Worm (Caenorhabditis elegans) whole organism, late embryonic: ENCODE results near the gene F40A3.3.
A peak's percentile ranks its signal among the peaks of the same experiment; 100 is the strongest.

Source experiments
- C38D4.7 ChIP-seq: fragments of 200-800 bp; sonication (Bioruptor generic); optimal IDR thresholded peaks from 2 replicates; lab custom pipeline; 2018; ENCODE audit warnings: mild to moderate bottlenecking, missing genetic modification characterization, moderate library complexity, missing compliant biosample characterization
- K02D7.2 ChIP-seq: sonication (generic microtip); optimal IDR thresholded peaks from 2 replicates; lab custom pipeline; 2017; ENCODE audit warnings: mild to moderate bottlenecking, missing genetic modification characterization, missing compliant biosample characterization
- K09A11.1 ChIP-seq: sonication (generic microtip); optimal IDR thresholded peaks from 2 replicates; lab custom pipeline; 2017; ENCODE audit warnings: antibody characterized with exemption, mild to moderate bottlenecking, missing genetic modification characterization, missing compliant biosample characterization; ENCODE audit not compliant: insufficient read depth
- T23F11.4 ChIP-seq: fragments of 200-800 bp; sonication (Bioruptor generic); optimal IDR thresholded peaks from 2 replicates; lab custom pipeline; 2018; ENCODE audit warnings: mild to moderate bottlenecking, missing genetic modification characterization, missing compliant biosample characterization
- Y22D7AL.16 ChIP-seq: sonication (generic microtip); optimal IDR thresholded peaks from 2 replicates; lab custom pipeline; 2016; ENCODE audit warnings: missing genetic modification characterization, missing compliant biosample characterization
- ahr-1 ChIP-seq: sonication (generic microtip); optimal IDR thresholded peaks from 2 replicates; lab custom pipeline; 2016; ENCODE audit warnings: missing genetic modification characterization, missing compliant biosample characterization
- ama-1 ChIP-seq: fragments of 150-350 bp; optimal IDR thresholded peaks from 2 replicates; lab custom pipeline; 2014
- ceh-18 ChIP-seq: sonication (generic microtip); optimal IDR thresholded peaks from 2 replicates; lab custom pipeline; 2016; ENCODE audit warnings: missing genetic modification characterization, missing compliant biosample characterization
- ceh-19 ChIP-seq: fragments of 200-800 bp; sonication (Bioruptor generic); optimal IDR thresholded peaks from 2 replicates; lab custom pipeline; 2018; ENCODE audit warnings: mild to moderate bottlenecking, missing genetic modification characterization, missing compliant biosample characterization
- ceh-2 ChIP-seq: sonication (generic microtip); optimal IDR thresholded peaks from 2 replicates; lab custom pipeline; 2016; ENCODE audit warnings: missing genotype, missing genetic modification characterization, missing compliant biosample characterization
- ceh-22 ChIP-seq: sonication (generic microtip); optimal IDR thresholded peaks from 2 replicates; lab custom pipeline; 2017; ENCODE audit warnings: missing biosample characterization, missing genetic modification characterization
- ceh-30 ChIP-seq: fragments of 150-350 bp; optimal IDR thresholded peaks from 2 replicates; lab custom pipeline; 2014; ENCODE audit warnings: missing biosample characterization, missing genetic modification characterization
- ceh-34 ChIP-seq: sonication (generic microtip); optimal IDR thresholded peaks from 2 replicates; lab custom pipeline; 2016; ENCODE audit warnings: mild to moderate bottlenecking, missing genetic modification characterization, missing compliant biosample characterization
- ceh-45 ChIP-seq: fragments of 200-800 bp; sonication (Bioruptor generic); IDR thresholded peaks from 2 replicates; pipeline ENCODE4 v1.3.6; 2022; ENCODE audit warnings: missing genetic modification reagents, missing genetic modification characterization, missing compliant biosample characterization
- ceh-6 ChIP-seq: fragments of 200-800 bp; sonication (Bioruptor generic); optimal IDR thresholded peaks from 2 replicates; lab custom pipeline; 2018; ENCODE audit warnings: mild to moderate bottlenecking, missing genetic modification characterization, missing compliant biosample characterization
- che-1 ChIP-seq: sonication (generic microtip); optimal IDR thresholded peaks from 2 replicates; lab custom pipeline; 2016; ENCODE audit warnings: mild to moderate bottlenecking, missing genetic modification characterization, missing compliant biosample characterization
- dmd-4 ChIP-seq: sonication (generic microtip); optimal IDR thresholded peaks from 2 replicates; lab custom pipeline; 2016; ENCODE audit warnings: borderline replicate concordance, missing genetic modification characterization, missing compliant biosample characterization
- elt-2 ChIP-seq: sonication (generic microtip); optimal IDR thresholded peaks from 2 replicates; lab custom pipeline; 2016; ENCODE audit warnings: missing genetic modification reagents, missing genetic modification characterization, missing compliant biosample characterization
- elt-4 ChIP-seq: sonication (generic microtip); optimal IDR thresholded peaks from 2 replicates; lab custom pipeline; 2016; ENCODE audit warnings: missing genetic modification characterization, missing compliant biosample characterization
- ets-4 ChIP-seq: sonication (generic microtip); optimal IDR thresholded peaks from 2 replicates; lab custom pipeline; 2016; ENCODE audit warnings: missing genetic modification characterization, missing compliant biosample characterization
- fkh-10 ChIP-seq: fragments of 150-350 bp; optimal IDR thresholded peaks from 2 replicates; lab custom pipeline; 2014; ENCODE audit warnings: missing biosample characterization, missing genetic modification reagents, missing genetic modification characterization
- hlh-13 ChIP-seq: fragments of 200-800 bp; sonication (Bioruptor generic); optimal IDR thresholded peaks from 2 replicates; lab custom pipeline; 2018; ENCODE audit warnings: mild to moderate bottlenecking, missing genetic modification characterization, missing compliant biosample characterization
- hlh-15 ChIP-seq: sonication (generic microtip); optimal IDR thresholded peaks from 2 replicates; lab custom pipeline; 2016; ENCODE audit warnings: missing genetic modification characterization, missing compliant biosample characterization
- hlh-30 ChIP-seq: sonication (generic microtip); optimal IDR thresholded peaks from 2 replicates; lab custom pipeline; 2017; ENCODE audit warnings: antibody characterized with exemption, missing genetic modification characterization, missing compliant biosample characterization; ENCODE audit not compliant: insufficient read depth
- hlh-6 ChIP-seq: sonication (generic microtip); optimal IDR thresholded peaks from 2 replicates; lab custom pipeline; 2016; ENCODE audit warnings: missing genotype, missing genetic modification characterization, missing compliant biosample characterization
- lim-6 ChIP-seq: sonication (generic microtip); optimal IDR thresholded peaks from 2 replicates; lab custom pipeline; 2016; ENCODE audit warnings: missing genetic modification characterization, missing compliant biosample characterization
- lin-11 ChIP-seq: fragments of 200-800 bp; sonication (Bioruptor generic); optimal IDR thresholded peaks from 2 replicates; lab custom pipeline; 2018; ENCODE audit warnings: mild to moderate bottlenecking, missing genetic modification characterization, missing compliant biosample characterization
- madf-2 ChIP-seq: sonication (generic microtip); optimal IDR thresholded peaks from 2 replicates; lab custom pipeline; 2017; ENCODE audit warnings: missing genetic modification characterization, missing compliant biosample characterization
- mec-3 ChIP-seq: sonication (generic microtip); optimal IDR thresholded peaks from 2 replicates; lab custom pipeline; 2016; ENCODE audit warnings: borderline replicate concordance, missing genetic modification characterization, missing compliant biosample characterization
- nfya-1 ChIP-seq: sonication (generic microtip); optimal IDR thresholded peaks from 2 replicates; lab custom pipeline; 2017; ENCODE audit warnings: missing genetic modification characterization, mild to moderate bottlenecking, missing compliant biosample characterization, antibody characterized with exemption, moderate library complexity
- nhr-232 ChIP-seq: sonication (generic microtip); optimal IDR thresholded peaks from 2 replicates; lab custom pipeline; 2016; ENCODE audit warnings: missing genetic modification characterization, missing compliant biosample characterization
- npax-4 ChIP-seq: sonication (generic microtip); optimal IDR thresholded peaks from 2 replicates; lab custom pipeline; 2016; ENCODE audit warnings: missing genetic modification characterization, missing compliant biosample characterization
- odd-2 ChIP-seq: sonication (generic microtip); optimal IDR thresholded peaks from 2 replicates; lab custom pipeline; 2017; ENCODE audit warnings: antibody characterized with exemption, mild to moderate bottlenecking, missing genetic modification characterization, missing compliant biosample characterization
- pat-9 ChIP-seq: fragments of 200-800 bp; sonication (Bioruptor generic); optimal IDR thresholded peaks from 2 replicates; lab custom pipeline; 2018; ENCODE audit warnings: mild to moderate bottlenecking, missing genetic modification characterization, moderate library complexity, missing compliant biosample characterization
- pax-1 ChIP-seq: fragments of 150-350 bp; optimal IDR thresholded peaks from 2 replicates; lab custom pipeline; 2014; ENCODE audit warnings: missing biosample characterization, missing genetic modification characterization
- pha-2 ChIP-seq: sonication (generic microtip); optimal IDR thresholded peaks from 2 replicates; lab custom pipeline; 2017; ENCODE audit warnings: mild to moderate bottlenecking, missing genetic modification characterization, missing compliant biosample characterization
- pqm-1 ChIP-seq: sonication (generic microtip); optimal IDR thresholded peaks from 2 replicates; lab custom pipeline; 2016; ENCODE audit warnings: missing genetic modification characterization, missing compliant biosample characterization
- ref-2 ChIP-seq: sonication (generic microtip); optimal IDR thresholded peaks from 2 replicates; lab custom pipeline; 2016; ENCODE audit warnings: missing genetic modification characterization, missing compliant biosample characterization
- rnt-1 ChIP-seq: sonication (generic microtip); optimal IDR thresholded peaks from 2 replicates; lab custom pipeline; 2016; ENCODE audit warnings: missing genetic modification characterization, missing compliant biosample characterization
- sdc-2 ChIP-seq: sonication (generic microtip); optimal IDR thresholded peaks from 2 replicates; lab custom pipeline; 2016; ENCODE audit warnings: missing genotype, missing genetic modification characterization, missing compliant biosample characterization
- sox-2 ChIP-seq: fragments of 200-800 bp; sonication (Bioruptor generic); IDR thresholded peaks from 2 replicates; pipeline ENCODE4 v1.3.6; 2022; ENCODE audit warnings: missing genetic modification reagents, missing genetic modification characterization, missing compliant biosample characterization
- sox-4 ChIP-seq: sonication (generic microtip); optimal IDR thresholded peaks from 2 replicates; lab custom pipeline; 2017; ENCODE audit warnings: mild to moderate bottlenecking, missing genetic modification characterization, inconsistent platforms, missing compliant biosample characterization
- syd-9 ChIP-seq: sonication (generic microtip); optimal IDR thresholded peaks from 2 replicates; lab custom pipeline; 2016; ENCODE audit warnings: mild to moderate bottlenecking, missing genetic modification characterization, moderate library complexity, missing compliant biosample characterization
- tbx-2 ChIP-seq: sonication (generic microtip); optimal IDR thresholded peaks from 2 replicates; lab custom pipeline; 2016; ENCODE audit warnings: missing genetic modification characterization, missing compliant biosample characterization
- tbx-7 ChIP-seq: sonication (generic microtip); optimal IDR thresholded peaks from 2 replicates; lab custom pipeline; 2016; ENCODE audit warnings: missing genotype, missing genetic modification characterization, missing compliant biosample characterization
- ttx-3 ChIP-seq: sonication (generic microtip); optimal IDR thresholded peaks from 2 replicates; lab custom pipeline; 2016; ENCODE audit warnings: missing genetic modification reagents, missing genetic modification characterization, missing compliant biosample characterization
- unc-3 ChIP-seq, 2 experiments: fragments of 200-800 bp in 1 of 2; sonication (Bioruptor generic) in 1 of 2; sonication (generic microtip) in 1 of 2; conservative IDR thresholded peaks in 1 of 2; optimal IDR thresholded peaks in 1 of 2; 2 replicates each; pipeline versions ENCODE4 v1.3.6 to Lab custom; 2016 to 2022; ENCODE audit warnings: missing compliant biosample characterization in 2 of 2, missing genetic modification characterization in 2 of 2, missing genetic modification reagents in 1 of 2
- unc-42 ChIP-seq: sonication (generic microtip); optimal IDR thresholded peaks from 2 replicates; lab custom pipeline; 2016; ENCODE audit warnings: missing genotype, missing genetic modification characterization, missing compliant biosample characterization
- unc-55 ChIP-seq: sonication (generic microtip); optimal IDR thresholded peaks from 2 replicates; lab custom pipeline; 2017; ENCODE audit warnings: missing biosample characterization, missing genetic modification reagents, missing genetic modification characterization
- unc-86 ChIP-seq: sonication (generic microtip); optimal IDR thresholded peaks from 2 replicates; lab custom pipeline; 2016; ENCODE audit warnings: missing genetic modification characterization, missing compliant biosample characterization
- ztf-16 ChIP-seq: sonication (generic microtip); optimal IDR thresholded peaks from 2 replicates; lab custom pipeline; 2017; ENCODE audit warnings: missing genetic modification characterization, missing compliant biosample characterization

F40A3.3 gene

ce11 chrV:7853900-7854299 lies 23.3 kb upstream of the F40A3.3 start:
- TF ChIP-seq pha-2 (tag; lab: Kevin White, UChicago) (no peak), mec-3 (tag; lab: Kevin White, UChicago) (no peak), elt-2 (no peak), fkh-10 (GFP tag; lab: Kevin White, UChicago) (no peak), syd-9 (no peak), madf-2 (tag; lab: Kevin White, UChicago) (no peak), K02D7.2 (no peak), hlh-13 (GFP tag; lab: Kevin White, UChicago) (no peak), T23F11.4 (no peak), nfya-1 (tag; lab: Kevin White, UChicago) (no peak), nhr-232 (no peak), ceh-34 (tag; lab: Kevin White, UChicago) (no peak), ama-1 (lab: Kevin White, UChicago) (no peak), pqm-1 (no peak), ceh-45 (GFP tag; lab: Robert Waterston, UW) (no peak)
- TF ChIP-seq, all 69 proteins: peak for 0

DNA sequence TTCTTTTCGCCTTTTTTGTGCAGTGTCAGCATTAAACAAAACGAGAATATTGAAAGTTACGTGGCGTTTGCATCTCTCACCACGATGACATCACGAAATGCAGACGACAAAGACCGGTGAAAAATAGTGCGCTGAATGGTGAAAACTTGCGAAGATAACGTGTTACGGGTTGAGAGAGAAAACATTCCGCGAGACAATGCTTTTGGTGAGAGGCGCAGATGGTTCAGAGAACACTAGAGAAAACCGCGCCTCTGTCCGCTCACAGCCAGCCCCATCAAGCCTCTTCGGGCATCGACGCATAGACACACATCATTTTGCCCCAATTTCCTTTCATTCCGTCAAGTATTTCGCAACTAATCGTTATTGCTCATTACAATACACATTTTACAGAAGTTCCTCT lies 22.6 kb upstream of the F40A3.3 start, which contains the start of the genes C37C3.9 and C37C3.18:
TSS of gene C37C3.9 (minus strand) at position 98 of the 400 bp plus-strand sequence.
TSS of gene C37C3.18 (plus strand) at position 391 of the 400 bp plus-strand sequence.
- TF ChIP-seq ztf-16 (tag; lab: Kevin White, UChicago) (no peak), ref-2 (tag; lab: Kevin White, UChicago) (no peak), nfya-1 (tag; lab: Kevin White, UChicago) (peak; percentile 63), ceh-22 (tag; lab: Kevin White, UChicago) (no peak), elt-4 (tag; lab: Kevin White, UChicago) (no peak), hlh-30 (tag; lab: Kevin White, UChicago) (peak; percentile 6), odd-2 (tag; lab: Kevin White, UChicago) (no peak), sdc-2 (tag; lab: Kevin White, UChicago) (no peak), C38D4.7 (GFP tag; lab: Kevin White, UChicago) (no peak), lim-6 (no peak), rnt-1 (peak; percentile 58), unc-42 (tag; lab: Kevin White, UChicago) (no peak), che-1 (tag; lab: Kevin White, UChicago) (no peak), K09A11.1 (tag; lab: Kevin White, UChicago) (no peak), unc-3 (GFP tag; conservative IDR thresholded peaks at IDR 0.05; lab: Robert Waterston, UW) (no peak), unc-3 (tag; optimal IDR thresholded peaks at IDR 0.05; lab: Kevin White, UChicago) (no peak), ceh-19 (no peak), npax-4 (tag; lab: Kevin White, UChicago) (no peak), sox-4 (tag; lab: Kevin White, UChicago) (no peak), T23F11.4 (peak; percentile 39), ceh-6 (GFP tag; lab: Kevin White, UChicago) (no peak), pax-1 (no peak), tbx-7 (tag; lab: Kevin White, UChicago) (no peak), tbx-2 (peak; percentile 19), unc-86 (tag; lab: Kevin White, UChicago) (no peak), ceh-30 (tag; lab: Kevin White, UChicago) (no peak), lin-11 (no peak), K02D7.2 (no peak), Y22D7AL.16 (tag; lab: Kevin White, UChicago) (no peak), hlh-15 (tag; lab: Kevin White, UChicago) (no peak), dmd-4 (no peak), ceh-18 (tag; lab: Kevin White, UChicago) (peak; percentile 48), ets-4 (tag; lab: Kevin White, UChicago) (no peak), ahr-1 (tag; lab: Kevin White, UChicago) (no peak), syd-9 (no peak), ttx-3 (tag; lab: Kevin White, UChicago) (no peak), ceh-2 (tag; lab: Kevin White, UChicago) (no peak), sox-2 (GFP tag; lab: Robert Waterston, UW) (no peak), pha-2 (tag; lab: Kevin White, UChicago) (no peak), ceh-45 (GFP tag; lab: Robert Waterston, UW) (no peak), hlh-6 (no peak), pat-9 (tag; lab: Kevin White, UChicago) (no peak), unc-55 (GFP tag; lab: Kevin White, UChicago) (peak; percentile 73)
